Worm (Caenorhabditis elegans) whole organism, L3 larva: Measurements from ENCODE around the gene srh-70.
A peak's percentile ranks its signal among the peaks of the same experiment; 100 is the strongest.

Experiments
- R02D3.7 ChIP-seq: fragments of 150-350 bp; optimal IDR thresholded peaks from 2 replicates; lab custom pipeline; 2014; ENCODE audit warnings: missing biosample characterization, missing genetic modification characterization
- ZK546.5 ChIP-seq: sonication (generic microtip); optimal IDR thresholded peaks from 2 replicates; lab custom pipeline; 2017; ENCODE audit warnings: missing biosample characterization, missing genetic modification characterization
- ama-1 ChIP-seq: fragments of 150-350 bp; optimal IDR thresholded peaks from 2 replicates; lab custom pipeline; 2018
- ceh-82 ChIP-seq: fragments of 150-350 bp; optimal IDR thresholded peaks from 2 replicates; lab custom pipeline; 2014; ENCODE audit warnings: missing biosample characterization, missing genetic modification characterization
- ceh-9 ChIP-seq: sonication (generic microtip); optimal IDR thresholded peaks from 2 replicates; lab custom pipeline; 2018; ENCODE audit warnings: missing biosample characterization, missing genetic modification characterization
- daf-12 ChIP-seq: fragments of 150-350 bp; optimal IDR thresholded peaks from 2 replicates; lab custom pipeline; 2014; ENCODE audit warnings: missing biosample characterization, missing genetic modification reagents, missing genetic modification characterization
- egl-27 ChIP-seq: sonication (generic microtip); optimal IDR thresholded peaks from 4 replicates; lab custom pipeline; 2017; ENCODE audit warnings: missing biosample characterization, missing genetic modification reagents, missing genetic modification characterization
- elt-1 ChIP-seq: fragments of 150-350 bp; optimal IDR thresholded peaks from 2 replicates; lab custom pipeline; 2014; ENCODE audit warnings: missing biosample characterization, missing genetic modification characterization
- elt-2 ChIP-seq: sonication (generic microtip); optimal IDR thresholded peaks from 2 replicates; lab custom pipeline; 2016; ENCODE audit warnings: missing genetic modification reagents, mild to moderate bottlenecking, missing genetic modification characterization, missing compliant biosample characterization
- elt-3 ChIP-seq, 3 experiments: fragments of 150-350 bp in 1 of 3; sonication (generic microtip) in 2 of 3; optimal IDR thresholded peaks; 2 replicates in 2 of 3; 4 replicates in 1 of 3; lab custom pipeline; 2014 to 2017; ENCODE audit warnings: missing biosample characterization in 3 of 3, missing genetic modification characterization in 3 of 3
- eor-1 ChIP-seq, 2 experiments: fragments of 150-350 bp; optimal IDR thresholded peaks; 2 replicates each; lab custom pipeline; 2014 to 2018; ENCODE audit warnings: missing biosample characterization in 2 of 2, missing genetic modification characterization in 2 of 2
- fkh-10 ChIP-seq: sonication (generic microtip); optimal IDR thresholded peaks from 2 replicates; lab custom pipeline; 2017; ENCODE audit warnings: missing biosample characterization, missing genetic modification reagents, missing genetic modification characterization
- fkh-2 ChIP-seq: fragments of 150-350 bp; optimal IDR thresholded peaks from 2 replicates; lab custom pipeline; 2014; ENCODE audit warnings: missing biosample characterization, missing genetic modification reagents, missing genetic modification characterization
- fos-1 ChIP-seq: fragments of 150-350 bp; optimal IDR thresholded peaks from 2 replicates; lab custom pipeline; 2014; ENCODE audit warnings: missing biosample characterization, missing genetic modification characterization
- hmg-11 ChIP-seq: sonication (generic microtip); optimal IDR thresholded peaks from 2 replicates; lab custom pipeline; 2016; ENCODE audit warnings: missing genetic modification characterization, missing compliant biosample characterization
- lin-15B ChIP-seq: fragments of 150-350 bp; optimal IDR thresholded peaks from 2 replicates; lab custom pipeline; 2014; ENCODE audit warnings: missing biosample characterization, missing genetic modification characterization
- lin-39 ChIP-seq: fragments of 150-350 bp; optimal IDR thresholded peaks from 2 replicates; lab custom pipeline; 2018; ENCODE audit warnings: missing biosample characterization, missing genetic modification reagents, missing genetic modification characterization
- lsy-12 ChIP-seq: sonication (generic microtip); optimal IDR thresholded peaks from 2 replicates; lab custom pipeline; 2016; ENCODE audit warnings: mild to moderate bottlenecking, missing genetic modification characterization, missing compliant biosample characterization
- mdl-1 ChIP-seq: fragments of 150-350 bp; optimal IDR thresholded peaks from 2 replicates; lab custom pipeline; 2014; ENCODE audit warnings: missing biosample characterization, missing genetic modification characterization
- mml-1 ChIP-seq: fragments of 150-350 bp; sonication (generic microtip); optimal IDR thresholded peaks from 3 replicates; lab custom pipeline; 2014; ENCODE audit warnings: missing biosample characterization, missing genetic modification characterization
- nfya-1 ChIP-seq: sonication (generic microtip); optimal IDR thresholded peaks from 2 replicates; lab custom pipeline; 2017; ENCODE audit warnings: missing genetic modification characterization, mild to moderate bottlenecking, missing compliant biosample characterization, antibody characterized with exemption, moderate library complexity; ENCODE audit not compliant: insufficient read depth
- nhr-11 ChIP-seq: fragments of 150-350 bp; optimal IDR thresholded peaks from 2 replicates; lab custom pipeline; 2014; ENCODE audit warnings: missing biosample characterization, missing genetic modification characterization
- nhr-12 ChIP-seq: fragments of 150-350 bp; optimal IDR thresholded peaks from 2 replicates; lab custom pipeline; 2014; ENCODE audit warnings: missing biosample characterization, missing genetic modification characterization
- nhr-23 ChIP-seq: fragments of 150-350 bp; optimal IDR thresholded peaks from 2 replicates; lab custom pipeline; 2014; ENCODE audit warnings: missing biosample characterization, missing genetic modification reagents, missing genetic modification characterization
- nhr-237 ChIP-seq: fragments of 150-350 bp; optimal IDR thresholded peaks from 2 replicates; lab custom pipeline; 2014; ENCODE audit warnings: missing biosample characterization, missing genetic modification characterization
- nhr-25 ChIP-seq: sonication (generic microtip); optimal IDR thresholded peaks from 2 replicates; lab custom pipeline; 2017; ENCODE audit warnings: missing biosample characterization, missing genetic modification characterization
- nhr-28 ChIP-seq: fragments of 150-350 bp; optimal IDR thresholded peaks from 2 replicates; lab custom pipeline; 2014; ENCODE audit warnings: missing biosample characterization, missing genetic modification characterization
- nhr-43 ChIP-seq: sonication (generic microtip); optimal IDR thresholded peaks from 2 replicates; lab custom pipeline; 2016; ENCODE audit warnings: mild to moderate bottlenecking, missing genetic modification characterization, missing compliant biosample characterization; ENCODE audit not compliant: poor library complexity, severe bottlenecking
- nhr-76 ChIP-seq: fragments of 150-350 bp; sonication (generic microtip); optimal IDR thresholded peaks from 5 replicates; lab custom pipeline; 2014; ENCODE audit warnings: missing biosample characterization, missing genetic modification characterization
- nhr-77 ChIP-seq: fragments of 150-350 bp; optimal IDR thresholded peaks from 2 replicates; lab custom pipeline; 2014; ENCODE audit warnings: missing biosample characterization, missing genetic modification characterization
- pha-4 ChIP-seq: fragments of 150-350 bp; optimal IDR thresholded peaks from 2 replicates; lab custom pipeline; 2014; ENCODE audit warnings: missing biosample characterization, missing genetic modification reagents, missing genetic modification characterization
- pqm-1 ChIP-seq: fragments of 150-350 bp; optimal IDR thresholded peaks from 2 replicates; lab custom pipeline; 2017; ENCODE audit warnings: missing biosample characterization, missing genetic modification characterization, inconsistent platforms
- sea-2 ChIP-seq: fragments of 150-350 bp; sonication (generic microtip); optimal IDR thresholded peaks from 4 replicates; lab custom pipeline; 2014; ENCODE audit warnings: missing biosample characterization, missing genetic modification reagents, missing genetic modification characterization
- skn-1 ChIP-seq: fragments of 150-350 bp; optimal IDR thresholded peaks from 2 replicates; lab custom pipeline; 2014; ENCODE audit warnings: missing biosample characterization, missing genetic modification characterization
- snpc-4 ChIP-seq: fragments of 150-350 bp; optimal IDR thresholded peaks from 2 replicates; lab custom pipeline; 2014; ENCODE audit warnings: missing biosample characterization, missing genetic modification characterization
- tbx-2 ChIP-seq: sonication (generic microtip); optimal IDR thresholded peaks from 2 replicates; lab custom pipeline; 2016; ENCODE audit warnings: mild to moderate bottlenecking, missing genetic modification characterization, missing compliant biosample characterization
- unc-39 ChIP-seq: sonication (generic microtip); optimal IDR thresholded peaks from 4 replicates; lab custom pipeline; 2017; ENCODE audit warnings: missing biosample characterization, missing genetic modification characterization
- unc-62 ChIP-seq: fragments of 150-350 bp; sonication (generic microtip); optimal IDR thresholded peaks from 4 replicates; lab custom pipeline; 2014; ENCODE audit warnings: missing biosample characterization, missing genetic modification reagents, missing genetic modification characterization
- ztf-11 ChIP-seq: fragments of 150-350 bp; optimal IDR thresholded peaks from 2 replicates; lab custom pipeline; 2014; ENCODE audit warnings: missing biosample characterization, missing genetic modification characterization

The srh-70 gene

ce11 chrII:12518008-12518407 is 651 bp downstream of the srh-70 start:
- TF ChIP-seq egl-27 (tag; lab: Kevin White, UChicago) (no peak), nhr-25 (tag; lab: Kevin White, UChicago) (no peak), elt-3 (tag; optimal IDR thresholded peaks at IDR 0.05; lab: Kevin White, UChicago) (no peak), unc-62 (no peak), snpc-4 (tag; lab: Kevin White, UChicago) (no peak), R02D3.7 (tag; lab: Kevin White, UChicago) (no peak), pha-4 (tag; lab: Kevin White, UChicago) (no peak), nhr-12 (tag; lab: Kevin White, UChicago) (no peak), fkh-10 (GFP tag; lab: Kevin White, UChicago) (no peak), nhr-43 (tag; lab: Kevin White, UChicago) (no peak), elt-1 (tag; lab: Kevin White, UChicago) (no peak), nhr-28 (tag; lab: Kevin White, UChicago) (no peak), elt-2 (tag; lab: Kevin White, UChicago) (peak; percentile 12), nhr-76 (no peak), pqm-1 (tag; lab: Kevin White, UChicago) (peak; percentile 28), ztf-11 (tag; lab: Kevin White, UChicago) (no peak)
- TF ChIP-seq, all 47 proteins: peak for 2

ce11 chrII:12516313-12516712 is 2.3 kb downstream of the srh-70 start, which contains the start of gene srh-61:
Gene srh-61 (minus strand): TSS chrII:12516413.
- TF ChIP-seq eor-1 (tag; optimal IDR thresholded peaks at IDR 0.05; lab: Kevin White, UChicago) (no peak), nfya-1 (no peak), mdl-1 (tag; lab: Kevin White, UChicago) (no peak), lin-39 (no peak), mml-1 (no peak)

ce11 chrII:12514620-12515019 is 4.0 kb downstream of the srh-70 start, which contains the start of gene srh-69:
Gene srh-69 (minus strand): TSS chrII:12514720.
- TF ChIP-seq hmg-11 (tag; lab: Kevin White, UChicago) (no peak), lin-15B (tag; lab: Kevin White, UChicago) (no peak), nhr-23 (tag; lab: Kevin White, UChicago) (no peak), pqm-1 (tag; lab: Kevin White, UChicago) (no peak), R02D3.7 (tag; lab: Kevin White, UChicago) (no peak), pha-4 (tag; lab: Kevin White, UChicago) (no peak), ZK546.5 (no peak), mdl-1 (tag; lab: Kevin White, UChicago) (no peak), nfya-1 (no peak), nhr-77 (no peak), elt-1 (tag; lab: Kevin White, UChicago) (no peak), ama-1 (no peak), nhr-237 (no peak), fkh-2 (no peak), snpc-4 (tag; lab: Kevin White, UChicago) (no peak)

- TF ChIP-seq snpc-4 (tag; lab: Kevin White, UChicago), result no peak
- no peak for TF ChIP-seq nhr-76
- TF ChIP-seq unc-39, result no peak
- TF ChIP-seq nhr-77, result no peak
- TF ChIP-seq, all 47 proteins: peak for 0
Observed at ce11 chrII:12511866-12512265, 6.8 kb downstream of the srh-70 start, which contains the start of gene srh-73. Gene srh-73 (plus strand): TSS chrII:12512166.

- TF ChIP-seq unc-62, result no peak
- TF ChIP-seq sea-2 (GFP tag; lab: Kevin White, UChicago), result no peak
- no peak for TF ChIP-seq ceh-82 (tag; lab: Kevin White, UChicago)
- no peak for TF ChIP-seq lsy-12
- no peak for TF ChIP-seq fos-1
Observed at ce11 chrII:12508650-12509049, 10.0 kb downstream of the srh-70 start, which contains the start of gene srh-67. Gene srh-67 (plus strand): TSS chrII:12508950.

ce11 chrII:12507038-12507437 is 11.6 kb downstream of the srh-70 start, which contains the start of gene srh-68:
Gene srh-68 (plus strand): TSS chrII:12507338.
- TF ChIP-seq lin-39, result no peak
- no peak for TF ChIP-seq ztf-11 (tag; lab: Kevin White, UChicago)
- TF ChIP-seq lsy-12, result no peak
- no peak for TF ChIP-seq fos-1
- no peak for TF ChIP-seq ceh-9
- TF ChIP-seq tbx-2, result no peak
- no peak for TF ChIP-seq nhr-11 (tag; lab: Kevin White, UChicago)
- no peak for TF ChIP-seq nfya-1
- TF ChIP-seq skn-1 (tag; lab: Kevin White, UChicago), result no peak
- no peak for TF ChIP-seq daf-12
